Worm (Caenorhabditis elegans) whole organism, L3 larva: Measurements from ENCODE around the gene add-2.

Experiments
- ceh-16 ChIP-seq: sonication (generic microtip); optimal IDR thresholded peaks from 2 replicates; lab custom pipeline; 2017; ENCODE audit warnings: missing biosample characterization, missing genetic modification characterization
- nhr-237 ChIP-seq: fragments of 150-350 bp; optimal IDR thresholded peaks from 2 replicates; lab custom pipeline; 2014; ENCODE audit warnings: missing biosample characterization, missing genetic modification characterization
- zag-1 ChIP-seq: fragments of 150-350 bp; optimal IDR thresholded peaks from 2 replicates; lab custom pipeline; 2014; ENCODE audit warnings: missing biosample characterization, missing genetic modification characterization

ce11 chrV:12011686-12012085, 1.5 kb downstream of the add-2 start:
- TF ChIP-seq nhr-237 (tag; lab: Kevin White, UChicago) (no peak), ceh-16 (tag; lab: Kevin White, UChicago) (no peak), zag-1 (no peak)
